Worm (Caenorhabditis elegans): ENCODE results near the gene srw-119.

DNA sequence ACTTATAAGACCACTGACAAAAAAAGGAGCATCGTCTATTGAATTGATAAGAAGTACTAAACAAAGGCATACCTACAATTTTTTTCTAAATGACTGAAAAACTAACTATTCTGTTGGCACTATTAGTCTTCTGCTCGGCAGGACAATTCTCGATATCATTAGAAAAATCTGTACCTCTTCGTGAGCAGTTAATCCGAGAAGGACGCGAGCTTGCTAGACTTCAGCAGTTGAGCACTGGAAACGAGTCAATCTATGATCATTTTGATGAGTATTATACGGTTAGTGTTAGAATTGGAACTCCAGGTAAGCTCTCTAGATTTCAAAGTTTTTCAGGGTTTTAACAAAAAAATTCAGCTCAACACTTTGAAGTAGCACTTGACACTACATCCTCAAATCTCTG lies 28.6 kb upstream of the srw-119 start, which contains the start of gene asp-7:
- no peak for TF ChIP-seq pag-3 (tag; optimal IDR thresholded peaks at IDR 0.05; ENCODE audit: borderline replicate concordance, insufficient read depth)
- no peak for TF ChIP-seq nhr-90 (tag; optimal IDR thresholded peaks at IDR 0.05; ENCODE audit: poor library complexity)
- TF ChIP-seq C16A3.4 (tag; optimal IDR thresholded peaks at IDR 0.05) = no peak
